Worm (Caenorhabditis elegans) whole organism, L1 larva: Measurements from ENCODE around the gene C06E4.5.

Experiments
- C16A3.4 ChIP-seq: fragments of 150-350 bp; optimal IDR thresholded peaks from 2 replicates; lab custom pipeline; 2014; ENCODE audit warnings: missing biosample characterization, missing genetic modification characterization
- C34B4.2 ChIP-seq: sonication (generic microtip); optimal IDR thresholded peaks from 2 replicates; lab custom pipeline; 2017; ENCODE audit warnings: mild to moderate bottlenecking, missing genetic modification characterization, missing compliant biosample characterization
- F16B12.6 ChIP-seq: fragments of 150-350 bp; optimal IDR thresholded peaks from 2 replicates; lab custom pipeline; 2014; ENCODE audit warnings: missing biosample characterization, missing genetic modification characterization
- Y116A8C.19 ChIP-seq: sonication (generic microtip); optimal IDR thresholded peaks from 2 replicates; lab custom pipeline; 2016; ENCODE audit warnings: missing compliant biosample characterization, missing genetic modification characterization, borderline replicate concordance
- aha-1 ChIP-seq: fragments of 150-350 bp; optimal IDR thresholded peaks from 2 replicates; lab custom pipeline; 2014; ENCODE audit warnings: missing biosample characterization, missing genetic modification characterization
- alr-1 ChIP-seq: fragments of 200-800 bp; sonication (Bioruptor generic); optimal IDR thresholded peaks from 2 replicates; lab custom pipeline; 2018; ENCODE audit warnings: borderline replicate concordance, mild to moderate bottlenecking, missing genetic modification characterization, missing compliant biosample characterization
- ama-1 ChIP-seq: fragments of 150-350 bp; optimal IDR thresholded peaks from 2 replicates; lab custom pipeline; 2014
- ceh-63 ChIP-seq: fragments of 200-800 bp; sonication (Bioruptor generic); optimal IDR thresholded peaks from 2 replicates; lab custom pipeline; 2018; ENCODE audit warnings: mild to moderate bottlenecking, missing genetic modification characterization, missing compliant biosample characterization
- ceh-82 ChIP-seq, 3 experiments: fragments of 150-350 bp in 1 of 3; sonication (generic microtip) in 2 of 3; optimal IDR thresholded peaks; 2 replicates each; lab custom pipeline; 2014 to 2017; ENCODE audit warnings: missing biosample characterization in 3 of 3, missing genetic modification characterization in 3 of 3
- ceh-90 ChIP-seq: sonication (generic microtip); optimal IDR thresholded peaks from 2 replicates; lab custom pipeline; 2016; ENCODE audit warnings: missing genetic modification characterization, missing compliant biosample characterization
- ces-1 ChIP-seq: fragments of 150-350 bp; optimal IDR thresholded peaks from 2 replicates; lab custom pipeline; 2014; ENCODE audit warnings: missing biosample characterization, missing genetic modification reagents, missing genetic modification characterization
- dsc-1 ChIP-seq: sonication (generic microtip); optimal IDR thresholded peaks from 2 replicates; lab custom pipeline; 2016; ENCODE audit warnings: mild to moderate bottlenecking, missing genetic modification characterization, missing compliant biosample characterization
- efl-1 ChIP-seq, 4 experiments: fragments of 150-350 bp; optimal IDR thresholded peaks in 3 of 4; peaks in 1 of 4; 1 replicate in 1 of 4; 2 replicates in 3 of 4; lab custom pipeline; 2014; ENCODE audit warnings: missing biosample characterization in 2 of 4, missing genetic modification characterization in 2 of 4, missing genetic modification reagents in 2 of 4
- efl-3 ChIP-seq: fragments of 200-800 bp; sonication (Bioruptor generic); optimal IDR thresholded peaks from 2 replicates; lab custom pipeline; 2018; ENCODE audit warnings: mild to moderate bottlenecking, missing genetic modification characterization, missing compliant biosample characterization
- egl-13 ChIP-seq: sonication (generic microtip); optimal IDR thresholded peaks from 2 replicates; lab custom pipeline; 2016; ENCODE audit warnings: missing genotype, missing genetic modification reagents, missing genetic modification characterization, missing compliant biosample characterization
- egl-27 ChIP-seq, 2 experiments: fragments of 150-350 bp in 1 of 2; sonication (generic microtip); optimal IDR thresholded peaks; 3 replicates each; lab custom pipeline; 2017 to 2018; ENCODE audit warnings: missing biosample characterization in 2 of 2, missing genetic modification characterization in 2 of 2, missing genetic modification reagents in 2 of 2
- elt-2 ChIP-seq: sonication (generic microtip); optimal IDR thresholded peaks from 2 replicates; lab custom pipeline; 2016; ENCODE audit warnings: missing genetic modification characterization, mild to moderate bottlenecking, inconsistent platforms, missing compliant biosample characterization, missing genetic modification reagents
- elt-3 ChIP-seq, 6 experiments: fragments of 150-350 bp in 1 of 6; sonication (generic microtip); optimal IDR thresholded peaks; 2 replicates each; lab custom pipeline; 2017 to 2018; ENCODE audit warnings: missing biosample characterization in 6 of 6, missing genetic modification characterization in 6 of 6, inconsistent platforms in 1 of 6
- fkh-10 ChIP-seq: sonication (generic microtip); optimal IDR thresholded peaks from 2 replicates; lab custom pipeline; 2017; ENCODE audit warnings: missing biosample characterization, missing genetic modification reagents, missing genetic modification characterization
- fos-1 ChIP-seq: fragments of 150-350 bp; optimal IDR thresholded peaks from 2 replicates; lab custom pipeline; 2014; ENCODE audit warnings: missing biosample characterization, missing genetic modification characterization
- hpl-2 ChIP-seq: fragments of 150-350 bp; optimal IDR thresholded peaks from 2 replicates; lab custom pipeline; 2014; ENCODE audit warnings: missing biosample characterization, missing genetic modification reagents, missing genetic modification characterization
- irx-1 ChIP-seq: sonication (generic microtip); optimal IDR thresholded peaks from 2 replicates; lab custom pipeline; 2016; ENCODE audit warnings: missing genetic modification characterization, missing compliant biosample characterization
- isw-1 ChIP-seq: fragments of 200-800 bp; sonication (Bioruptor generic); IDR thresholded peaks from 2 replicates; pipeline ENCODE4 v1.3.6; 2022; ENCODE audit warnings: missing genetic modification characterization, missing compliant biosample characterization
- jun-1 ChIP-seq: fragments of 150-350 bp; optimal IDR thresholded peaks from 2 replicates; lab custom pipeline; 2014; ENCODE audit warnings: missing biosample characterization, missing genetic modification reagents, missing genetic modification characterization
- lin-13 ChIP-seq: fragments of 150-350 bp; optimal IDR thresholded peaks from 2 replicates; lab custom pipeline; 2014; ENCODE audit warnings: missing biosample characterization, missing genetic modification reagents, missing genetic modification characterization
- lin-14 ChIP-seq: fragments of 200-800 bp; sonication (Bioruptor generic); optimal IDR thresholded peaks from 2 replicates; lab custom pipeline; 2018; ENCODE audit warnings: mild to moderate bottlenecking, missing genetic modification characterization, moderate library complexity, missing compliant biosample characterization
- lin-15B ChIP-seq: fragments of 150-350 bp; sonication (generic microtip); optimal IDR thresholded peaks from 3 replicates; lab custom pipeline; 2014; ENCODE audit warnings: missing biosample characterization, missing genetic modification characterization
- lin-35 ChIP-seq, 2 experiments: fragments of 150-350 bp; optimal IDR thresholded peaks; 2 replicates each; lab custom pipeline; 2014; ENCODE audit warnings: missing biosample characterization in 2 of 2, missing genetic modification characterization in 2 of 2, missing genetic modification reagents in 2 of 2
- lir-3 ChIP-seq: sonication (generic microtip); optimal IDR thresholded peaks from 2 replicates; lab custom pipeline; 2016; ENCODE audit warnings: mild to moderate bottlenecking, missing genetic modification characterization, moderate library complexity, missing compliant biosample characterization; ENCODE audit not compliant: poor library complexity
- mef-2 ChIP-seq: fragments of 150-350 bp; optimal IDR thresholded peaks from 2 replicates; lab custom pipeline; 2014; ENCODE audit warnings: missing biosample characterization, missing genetic modification characterization
- nhr-11 ChIP-seq: fragments of 150-350 bp; optimal IDR thresholded peaks from 2 replicates; lab custom pipeline; 2014; ENCODE audit warnings: missing biosample characterization, missing genetic modification characterization
- nhr-20 ChIP-seq: sonication (generic microtip); optimal IDR thresholded peaks from 2 replicates; lab custom pipeline; 2016; ENCODE audit warnings: mild to moderate bottlenecking, missing genetic modification characterization, missing compliant biosample characterization
- nhr-237 ChIP-seq: fragments of 150-350 bp; optimal IDR thresholded peaks from 2 replicates; lab custom pipeline; 2014; ENCODE audit warnings: missing biosample characterization, missing genetic modification characterization
- nhr-47 ChIP-seq: sonication (generic microtip); optimal IDR thresholded peaks from 2 replicates; lab custom pipeline; 2016; ENCODE audit warnings: mild to moderate bottlenecking, missing genetic modification characterization, moderate library complexity, missing compliant biosample characterization
- nhr-76 ChIP-seq: sonication (generic microtip); optimal IDR thresholded peaks from 2 replicates; lab custom pipeline; 2017; ENCODE audit warnings: missing biosample characterization, missing genetic modification characterization
- nhr-77 ChIP-seq: fragments of 150-350 bp; optimal IDR thresholded peaks from 2 replicates; lab custom pipeline; 2014; ENCODE audit warnings: missing biosample characterization, missing genetic modification characterization
- nhr-85 ChIP-seq: sonication (generic microtip); peaks from one replicate; lab custom pipeline; 2016; ENCODE audit warnings: missing genetic modification characterization, inconsistent platforms, missing compliant biosample characterization
- nhr-90 ChIP-seq: sonication (generic microtip); optimal IDR thresholded peaks from 2 replicates; lab custom pipeline; 2016; ENCODE audit warnings: mild to moderate bottlenecking, missing genetic modification characterization, missing compliant biosample characterization; ENCODE audit not compliant: poor library complexity
- pqm-1 ChIP-seq: sonication (generic microtip); optimal IDR thresholded peaks from 3 replicates; lab custom pipeline; 2017; ENCODE audit warnings: missing biosample characterization, missing genetic modification characterization
- skn-1 ChIP-seq: fragments of 150-350 bp; optimal IDR thresholded peaks from 2 replicates; lab custom pipeline; 2014; ENCODE audit warnings: missing biosample characterization, missing genetic modification characterization
- snpc-4 ChIP-seq: fragments of 150-350 bp; optimal IDR thresholded peaks from 2 replicates; lab custom pipeline; 2014; ENCODE audit warnings: missing biosample characterization, missing genetic modification characterization
- sup-37 ChIP-seq: fragments of 200-800 bp; sonication (Bioruptor generic); optimal IDR thresholded peaks from 2 replicates; lab custom pipeline; 2018; ENCODE audit warnings: mild to moderate bottlenecking, missing genetic modification characterization, missing compliant biosample characterization
- swsn-7 ChIP-seq: sonication (generic microtip); optimal IDR thresholded peaks from 2 replicates; lab custom pipeline; 2016; ENCODE audit warnings: missing genetic modification characterization, missing compliant biosample characterization
- tbx-2 ChIP-seq: sonication (generic microtip); optimal IDR thresholded peaks from 2 replicates; lab custom pipeline; 2016; ENCODE audit warnings: missing genetic modification characterization, missing compliant biosample characterization
- tlp-1 ChIP-seq: fragments of 150-350 bp; optimal IDR thresholded peaks from 2 replicates; lab custom pipeline; 2014; ENCODE audit warnings: missing biosample characterization, missing genetic modification characterization
- unc-130 ChIP-seq: fragments of 150-350 bp; optimal IDR thresholded peaks from 2 replicates; lab custom pipeline; 2017; ENCODE audit warnings: missing biosample characterization, missing genetic modification characterization, inconsistent platforms
- unc-86 ChIP-seq: sonication (generic microtip); optimal IDR thresholded peaks from 2 replicates; lab custom pipeline; 2016; ENCODE audit warnings: missing genetic modification characterization, missing compliant biosample characterization
- unc-98 ChIP-seq: fragments of 200-800 bp; sonication (Bioruptor generic); IDR thresholded peaks from 2 replicates; pipeline ENCODE4 v1.3.6; 2022; ENCODE audit warnings: missing genetic modification characterization, missing compliant biosample characterization
- vab-15 ChIP-seq: sonication (generic microtip); optimal IDR thresholded peaks from 2 replicates; lab custom pipeline; 2017; ENCODE audit warnings: missing genotype, mild to moderate bottlenecking, missing genetic modification characterization, missing compliant biosample characterization
- xbp-1 ChIP-seq: sonication (generic microtip); optimal IDR thresholded peaks from 2 replicates; lab custom pipeline; 2016; ENCODE audit warnings: missing genetic modification characterization, missing compliant biosample characterization
- zag-1 ChIP-seq: fragments of 150-350 bp; optimal IDR thresholded peaks from 2 replicates; lab custom pipeline; 2014; ENCODE audit warnings: missing biosample characterization, missing genetic modification characterization
- zip-4 ChIP-seq: fragments of 200-800 bp; sonication (Bioruptor generic); optimal IDR thresholded peaks from 2 replicates; lab custom pipeline; 2018; ENCODE audit warnings: mild to moderate bottlenecking, missing genetic modification characterization, moderate library complexity, missing compliant biosample characterization
- ztf-11 ChIP-seq, 2 experiments: sonication (generic microtip); optimal IDR thresholded peaks; 2 replicates each; lab custom pipeline; 2016 to 2017; ENCODE audit warnings: missing genetic modification characterization in 2 of 2, missing biosample characterization in 1 of 2, missing compliant biosample characterization in 1 of 2

C06E4.5 gene

ce11 chrIV:7230198-7230597 lies 24.6 kb upstream of the C06E4.5 start, which contains the start of gene cap-1 (continued):
- TF ChIP-seq nhr-90 (tag; lab: Kevin White, UChicago) (peak; percentile 31), lin-35 (GFP tag; optimal IDR thresholded peaks at IDR 0.05; lab: Kevin White, UChicago) (peak; percentile 54 to 78), elt-2 (peak; percentile 13), F16B12.6 (tag; lab: Kevin White, UChicago) (peak; percentile 27), lin-14 (GFP tag; lab: Kevin White, UChicago) (peak; percentile 87), nhr-11 (tag; lab: Kevin White, UChicago) (no peak), hpl-2 (GFP tag; lab: Kevin White, UChicago) (no peak), jun-1 (tag; lab: Kevin White, UChicago) (peak; percentile 20), zip-4 (no peak), nhr-77 (tag; lab: Kevin White, UChicago) (peak; percentile 49), snpc-4 (peak; percentile 46), efl-1 (optimal IDR thresholded peaks at IDR 0.05; lab: Kevin White, UChicago) (peak; percentile 67 to 73), efl-1 (GFP tag; optimal IDR thresholded peaks at IDR 0.05 in 1 of 2; lab: Kevin White, UChicago) (peak; percentile 63 to 89), ama-1 (no peak), skn-1 (tag; lab: Kevin White, UChicago) (peak; percentile 66), tlp-1 (tag; lab: Kevin White, UChicago) (no peak), pqm-1 (no peak), isw-1 (GFP tag; lab: Robert Waterston, UW) (peak; percentile 32), efl-3 (GFP tag; lab: Kevin White, UChicago) (no peak), egl-13 (tag; lab: Kevin White, UChicago) (peak; percentile 47), ztf-11 (tag; optimal IDR thresholded peaks at IDR 0.05; lab: Kevin White, UChicago) (no peak), egl-27 (tag; optimal IDR thresholded peaks at IDR 0.05; lab: Kevin White, UChicago) (no peak), tbx-2 (tag; lab: Kevin White, UChicago) (peak; percentile 53), nhr-85 (peak; percentile 53), zag-1 (tag; lab: Kevin White, UChicago) (no peak), lin-15B (peak; percentile 69), C16A3.4 (tag; lab: Kevin White, UChicago) (peak; percentile 82), lir-3 (tag; lab: Kevin White, UChicago) (peak; percentile 69), xbp-1 (tag; lab: Kevin White, UChicago) (peak; percentile 64), ces-1 (GFP tag; lab: Kevin White, UChicago) (no peak), elt-3 (tag; optimal IDR thresholded peaks at IDR 0.05; lab: Kevin White, UChicago) (peak in 2 of 6 experiments; percentile 5 to 82), unc-98 (no peak), fos-1 (tag; lab: Kevin White, UChicago) (peak; percentile 58), vab-15 (tag; lab: Kevin White, UChicago) (peak; percentile 35), nhr-76 (tag; lab: Kevin White, UChicago) (no peak), Y116A8C.19 (tag; lab: Kevin White, UChicago) (no peak), nhr-20 (peak; percentile 62), sup-37 (GFP tag; lab: Kevin White, UChicago) (no peak), swsn-7 (tag; lab: Kevin White, UChicago) (peak; percentile 61), unc-130 (tag; lab: Kevin White, UChicago) (peak; percentile 85), C34B4.2 (tag; lab: Kevin White, UChicago) (no peak), mef-2 (tag; lab: Kevin White, UChicago) (peak; percentile 2), lin-13 (no peak), fkh-10 (peak; percentile 39), unc-86 (tag; lab: Kevin White, UChicago) (peak; percentile 25), nhr-47 (tag; lab: Kevin White, UChicago) (peak; percentile 62), ceh-63 (GFP tag; lab: Kevin White, UChicago) (no peak), ceh-90 (tag; lab: Kevin White, UChicago) (no peak), irx-1 (tag; lab: Kevin White, UChicago) (peak; percentile 11), ceh-82 (tag; optimal IDR thresholded peaks at IDR 0.05; lab: Kevin White, UChicago) (peak; percentile 36 to 85 (median 67)), dsc-1 (tag; lab: Kevin White, UChicago) (peak; percentile 39), aha-1 (no peak), alr-1 (tag; lab: Kevin White, UChicago) (no peak), nhr-237 (peak; percentile 13)
